1 worm cellular context compared by ENCODE assay signal in the genomic region with DNA sequence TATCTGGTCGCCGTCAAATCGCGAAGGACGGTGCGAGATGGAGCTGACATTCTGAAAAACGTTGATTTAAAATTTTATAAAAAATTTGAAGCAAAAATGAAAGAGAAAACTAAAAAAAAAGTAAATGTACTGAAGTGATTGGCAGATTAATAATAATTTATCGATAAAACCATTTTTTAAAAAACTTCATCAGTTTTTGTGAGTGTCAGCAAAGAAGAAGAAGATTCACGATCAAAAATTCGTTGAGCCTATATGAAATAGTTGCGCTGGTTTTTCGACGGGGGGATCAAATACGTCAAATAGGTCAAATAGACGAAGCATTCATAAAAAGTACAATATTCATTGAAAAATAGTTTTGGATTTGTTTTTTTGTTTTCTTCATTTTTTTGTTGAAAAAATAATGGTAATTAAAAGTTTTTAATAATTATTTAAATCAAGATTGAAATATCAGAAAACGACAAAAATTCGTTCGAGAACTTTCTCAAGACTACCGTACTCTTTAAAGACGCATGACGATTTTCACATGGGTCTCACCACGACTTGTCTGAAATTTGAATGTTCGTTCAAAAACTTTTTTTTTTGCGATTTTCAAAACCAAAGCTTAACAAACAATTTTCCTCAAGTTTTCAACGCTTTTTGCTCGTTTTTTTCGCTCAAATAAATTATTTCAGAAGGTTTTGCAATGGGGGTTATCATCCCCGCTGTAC.
TF ChIP-seq lines count a peak whose summit lies in the region.

A gene (minus strand): TSS at position 51 of the 707 bp plus-strand sequence.
A gene (plus strand): TSS at position 672 of the 707 bp plus-strand sequence.

TF ChIP-seq in whole organism, young adult, 124 proteins besides CTCF, POLR2A, EP300 and RAD21 (continued from another document):
- TF ChIP-seq ceh-40 (GFP tag; IDR thresholded peaks at IDR 0.05; lab: Robert Waterston, UW) (no peak), nhr-179 (tag; optimal IDR thresholded peaks at IDR 0.05; lab: Kevin White, UChicago) (no peak), F52B5.7 (tag; optimal IDR thresholded peaks at IDR 0.05; lab: Kevin White, UChicago) (no peak), hsf-1 (GFP tag; IDR thresholded peaks at IDR 0.05; lab: Robert Waterston, UW) (peak; percentile 99), aptf-2 (GFP tag; conservative IDR thresholded peaks at IDR 0.05; lab: Robert Waterston, UW) (no peak), madf-8 (GFP tag; conservative IDR thresholded peaks at IDR 0.05; lab: Robert Waterston, UW) (peak; percentile 87), hrde-1 (tag; optimal IDR thresholded peaks at IDR 0.05; lab: Kevin White, UChicago; ENCODE audit: borderline replicate concordance) (no peak), B0261.1 (tag; optimal IDR thresholded peaks at IDR 0.05; lab: Kevin White, UChicago) (no peak), nhr-80 (tag; optimal IDR thresholded peaks at IDR 0.05; lab: Kevin White, UChicago) (no peak), ceh-58 (GFP tag; IDR thresholded peaks at IDR 0.05; lab: Robert Waterston, UW) (no peak), snpc-1.3 (tag; optimal IDR thresholded peaks at IDR 0.05; lab: Kevin White, UChicago; ENCODE audit: insufficient read depth) (peak; percentile 52), attf-6 (GFP tag; IDR thresholded peaks at IDR 0.05; lab: Robert Waterston, UW) (peak; percentile 44; the same call in 1 of the 2 replicates), Y67H2A.10 (GFP tag; conservative IDR thresholded peaks at IDR 0.05; lab: Robert Waterston, UW) (no peak), snpc-3.4 (tag; optimal IDR thresholded peaks at IDR 0.05; lab: Kevin White, UChicago) (peak; percentile 81), cebp-1 (GFP tag; IDR thresholded peaks at IDR 0.05; lab: Robert Waterston, UW) (no peak), cebp-1 (tag; optimal IDR thresholded peaks at IDR 0.05; lab: Kevin White, UChicago) (no peak), C06A6.2 (GFP tag; conservative IDR thresholded peaks at IDR 0.05; lab: Robert Waterston, UW) (no peak), F57A8.1 (GFP tag; optimal IDR thresholded peaks at IDR 0.05; lab: Kevin White, UChicago) (no peak), F33H1.4 (GFP tag; IDR thresholded peaks at IDR 0.05; lab: Robert Waterston, UW) (peak; percentile 97), let-607 (tag; optimal IDR thresholded peaks at IDR 0.05; lab: Kevin White, UChicago) (no peak), F55B11.4 (tag; optimal IDR thresholded peaks at IDR 0.05; lab: Kevin White, UChicago; ENCODE audit: borderline replicate concordance, insufficient read depth) (no peak), ZK185.1 (tag; optimal IDR thresholded peaks at IDR 0.05; lab: Kevin White, UChicago; ENCODE audit: poor library complexity, severe bottlenecking) (no peak), ccch-3 (GFP tag; optimal IDR thresholded peaks at IDR 0.05; lab: Kevin White, UChicago) (no peak), madf-3 (GFP tag; IDR thresholded peaks at IDR 0.05; lab: Robert Waterston, UW) (0 out of 2 replicates have a peak, but pooled peaks have one; percentile 31), aptf-3 (GFP tag; IDR thresholded peaks at IDR 0.05; lab: Robert Waterston, UW) (no peak), B0035.1 (tag; optimal IDR thresholded peaks at IDR 0.05; lab: Kevin White, UChicago) (no peak), lin-40 (tag; optimal IDR thresholded peaks at IDR 0.05; lab: Kevin White, UChicago) (no peak), F22D6.2 (tag; optimal IDR thresholded peaks at IDR 0.05; lab: Kevin White, UChicago) (no peak), Y56A3A.18 (GFP tag; IDR thresholded peaks at IDR 0.05; lab: Robert Waterston, UW) (no peak), him-1 (tag; optimal IDR thresholded peaks at IDR 0.05; lab: Kevin White, UChicago) (no peak), let-526 (GFP tag; IDR thresholded peaks at IDR 0.05; lab: Robert Waterston, UW) (no peak), nhr-27 (tag; optimal IDR thresholded peaks at IDR 0.05; lab: Kevin White, UChicago) (no peak), ztf-6 (GFP tag; IDR thresholded peaks at IDR 0.05; lab: Robert Waterston, UW) (no peak), madf-10 (tag; optimal IDR thresholded peaks at IDR 0.05; lab: Kevin White, UChicago) (no peak), zfh-2 (GFP tag; conservative IDR thresholded peaks at IDR 0.05; lab: Robert Waterston, UW) (no peak), nhr-90 (tag; optimal IDR thresholded peaks at IDR 0.05; lab: Kevin White, UChicago) (no peak), efl-1 (GFP tag; optimal IDR thresholded peaks at IDR 0.05; lab: Kevin White, UChicago) (peak; percentile 32), F49E8.2 (tag; optimal IDR thresholded peaks at IDR 0.05; lab: Kevin White, UChicago; ENCODE audit: insufficient read depth) (no peak)
